Worm (Caenorhabditis elegans) whole organism, L2 larva: ENCODE data around the gene F08F3.1.

Experiments
- C34F6.9 ChIP-seq: fragments of 150-350 bp; optimal IDR thresholded peaks from 2 replicates; lab custom pipeline; 2014; ENCODE audit warnings: missing biosample characterization, missing genetic modification characterization
- ama-1 ChIP-seq: fragments of 150-350 bp; optimal IDR thresholded peaks from 2 replicates; lab custom pipeline; 2018; ENCODE audit warnings: inconsistent platforms
- elt-1 ChIP-seq: fragments of 150-350 bp; optimal IDR thresholded peaks from 2 replicates; lab custom pipeline; 2014; ENCODE audit warnings: missing biosample characterization, missing genetic modification characterization
- gmeb-1 ChIP-seq: fragments of 150-350 bp; optimal IDR thresholded peaks from 2 replicates; lab custom pipeline; 2014; ENCODE audit warnings: missing biosample characterization, missing genetic modification characterization
- lin-13 ChIP-seq: fragments of 150-350 bp; optimal IDR thresholded peaks from 2 replicates; lab custom pipeline; 2014; ENCODE audit warnings: missing biosample characterization, missing genetic modification reagents, missing genetic modification characterization
- nhr-12 ChIP-seq: fragments of 150-350 bp; optimal IDR thresholded peaks from 2 replicates; lab custom pipeline; 2014; ENCODE audit warnings: missing biosample characterization, missing genetic modification characterization
- nhr-237 ChIP-seq: fragments of 150-350 bp; optimal IDR thresholded peaks from 2 replicates; lab custom pipeline; 2014; ENCODE audit warnings: missing biosample characterization, missing genetic modification characterization
- sem-4 ChIP-seq: fragments of 150-350 bp; optimal IDR thresholded peaks from 2 replicates; lab custom pipeline; 2014; ENCODE audit warnings: missing biosample characterization, missing genetic modification reagents, missing genetic modification characterization
- skn-1 ChIP-seq: sonication (generic microtip); optimal IDR thresholded peaks from 2 replicates; lab custom pipeline; 2017; ENCODE audit warnings: missing biosample characterization, missing genetic modification characterization
- sma-9 ChIP-seq, 2 experiments: fragments of 150-350 bp in 1 of 2; sonication (generic microtip) in 1 of 2; optimal IDR thresholded peaks; 2 replicates each; lab custom pipeline; 2014 to 2016; ENCODE audit warnings: missing genetic modification characterization in 2 of 2, mild to moderate bottlenecking in 1 of 2, missing biosample characterization in 1 of 2, missing compliant biosample characterization in 1 of 2, missing genetic modification reagents in 1 of 2, moderate library complexity in 1 of 2
- unc-55 ChIP-seq: fragments of 150-350 bp; sonication (generic microtip); optimal IDR thresholded peaks from 3 replicates; lab custom pipeline; 2014; ENCODE audit warnings: missing biosample characterization, missing genetic modification reagents, missing genetic modification characterization
- zag-1 ChIP-seq: fragments of 150-350 bp; optimal IDR thresholded peaks from 2 replicates; lab custom pipeline; 2014; ENCODE audit warnings: missing biosample characterization, missing genetic modification characterization
- ztf-1 ChIP-seq: fragments of 200-800 bp; sonication (Bioruptor generic); conservative IDR thresholded peaks from 2 replicates; pipeline ENCODE4 v1.3.6; 2022; ENCODE audit warnings: missing genetic modification characterization, missing compliant biosample characterization
- ztf-11 ChIP-seq: sonication (generic microtip); optimal IDR thresholded peaks from 2 replicates; lab custom pipeline; 2017; ENCODE audit warnings: missing biosample characterization, missing genetic modification characterization

DNA sequence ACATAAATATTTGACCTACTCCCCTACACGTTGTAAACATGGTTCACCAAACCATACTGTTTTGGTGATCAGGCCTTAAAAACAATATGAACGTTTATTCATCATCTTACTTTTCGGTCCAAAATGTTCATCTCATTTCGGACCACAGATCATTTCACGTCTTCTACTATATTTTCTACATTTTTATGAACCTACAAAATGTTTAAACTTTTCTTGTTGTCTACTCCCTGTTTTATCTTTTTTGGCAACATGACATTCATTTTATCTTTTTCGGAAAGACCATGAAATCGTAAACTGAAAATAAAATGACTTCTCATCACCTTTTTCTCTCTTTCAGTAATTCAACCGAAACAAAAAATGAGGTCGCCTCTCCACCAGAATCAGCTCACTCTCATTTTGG lies 18.1 kb upstream of the F08F3.1 start, which contains the start of gene rhr-1:
- no peak for TF ChIP-seq gmeb-1
- no peak for TF ChIP-seq ama-1 (lab: Kevin White, UChicago)
- no peak for TF ChIP-seq ztf-11 (tag; lab: Kevin White, UChicago)
- no peak for TF ChIP-seq nhr-237 (tag; lab: Kevin White, UChicago)
- TF ChIP-seq sma-9 (GFP tag; optimal IDR thresholded peaks at IDR 0.05; lab: Kevin White, UChicago) = no peak
- no peak for TF ChIP-seq sma-9 (tag; optimal IDR thresholded peaks at IDR 0.05; lab: Kevin White, UChicago)
- TF ChIP-seq ztf-1 (GFP tag; lab: Robert Waterston, UW) = no peak
- no peak for TF ChIP-seq sem-4 (tag; lab: Kevin White, UChicago)
- TF ChIP-seq skn-1 = no peak
- no peak for TF ChIP-seq elt-1 (tag; lab: Kevin White, UChicago)
- TF ChIP-seq C34F6.9 (tag; lab: Kevin White, UChicago) = no peak
- no peak for TF ChIP-seq lin-13
- no peak for TF ChIP-seq zag-1 (tag; lab: Kevin White, UChicago)
- TF ChIP-seq unc-55 = no peak
- no peak for TF ChIP-seq nhr-12 (tag; lab: Kevin White, UChicago)
